Worm (Caenorhabditis elegans) whole organism, L3 larva: ENCODE data around the gene B0361.3.

Source experiments
- ZK546.5 ChIP-seq: sonication (generic microtip); optimal IDR thresholded peaks from 2 replicates; lab custom pipeline; 2017; ENCODE audit warnings: missing biosample characterization, missing genetic modification characterization
- aly-2 ChIP-seq: fragments of 150-350 bp; optimal IDR thresholded peaks from 2 replicates; lab custom pipeline; 2014; ENCODE audit warnings: missing biosample characterization, missing genetic modification characterization
- ama-1 ChIP-seq: fragments of 150-350 bp; optimal IDR thresholded peaks from 2 replicates; lab custom pipeline; 2018
- ceh-16 ChIP-seq: sonication (generic microtip); optimal IDR thresholded peaks from 2 replicates; lab custom pipeline; 2017; ENCODE audit warnings: missing biosample characterization, missing genetic modification characterization
- ceh-82 ChIP-seq: fragments of 150-350 bp; optimal IDR thresholded peaks from 2 replicates; lab custom pipeline; 2014; ENCODE audit warnings: missing biosample characterization, missing genetic modification characterization
- ceh-9 ChIP-seq: sonication (generic microtip); optimal IDR thresholded peaks from 2 replicates; lab custom pipeline; 2018; ENCODE audit warnings: missing biosample characterization, missing genetic modification characterization
- daf-12 ChIP-seq: fragments of 150-350 bp; optimal IDR thresholded peaks from 2 replicates; lab custom pipeline; 2014; ENCODE audit warnings: missing biosample characterization, missing genetic modification reagents, missing genetic modification characterization
- egl-27 ChIP-seq: sonication (generic microtip); optimal IDR thresholded peaks from 4 replicates; lab custom pipeline; 2017; ENCODE audit warnings: missing biosample characterization, missing genetic modification reagents, missing genetic modification characterization
- egl-5 ChIP-seq: fragments of 150-350 bp; optimal IDR thresholded peaks from 2 replicates; lab custom pipeline; 2017; ENCODE audit warnings: missing biosample characterization, missing genetic modification reagents, missing genetic modification characterization, inconsistent platforms
- elt-2 ChIP-seq: sonication (generic microtip); optimal IDR thresholded peaks from 2 replicates; lab custom pipeline; 2016; ENCODE audit warnings: missing genetic modification reagents, mild to moderate bottlenecking, missing genetic modification characterization, missing compliant biosample characterization
- elt-3 ChIP-seq, 3 experiments: fragments of 150-350 bp in 1 of 3; sonication (generic microtip) in 2 of 3; optimal IDR thresholded peaks; 2 replicates in 2 of 3; 4 replicates in 1 of 3; lab custom pipeline; 2014 to 2017; ENCODE audit warnings: missing biosample characterization in 3 of 3, missing genetic modification characterization in 3 of 3
- eor-1 ChIP-seq, 2 experiments: fragments of 150-350 bp; optimal IDR thresholded peaks; 2 replicates each; lab custom pipeline; 2014 to 2018; ENCODE audit warnings: missing biosample characterization in 2 of 2, missing genetic modification characterization in 2 of 2
- fkh-10 ChIP-seq: sonication (generic microtip); optimal IDR thresholded peaks from 2 replicates; lab custom pipeline; 2017; ENCODE audit warnings: missing biosample characterization, missing genetic modification reagents, missing genetic modification characterization
- jun-1 ChIP-seq: fragments of 150-350 bp; optimal IDR thresholded peaks from 2 replicates; lab custom pipeline; 2014; ENCODE audit warnings: missing biosample characterization, missing genetic modification reagents, missing genetic modification characterization
- lin-15B ChIP-seq: fragments of 150-350 bp; optimal IDR thresholded peaks from 2 replicates; lab custom pipeline; 2014; ENCODE audit warnings: missing biosample characterization, missing genetic modification characterization
- lin-39 ChIP-seq: fragments of 150-350 bp; optimal IDR thresholded peaks from 2 replicates; lab custom pipeline; 2018; ENCODE audit warnings: missing biosample characterization, missing genetic modification reagents, missing genetic modification characterization
- lsy-12 ChIP-seq: sonication (generic microtip); optimal IDR thresholded peaks from 2 replicates; lab custom pipeline; 2016; ENCODE audit warnings: mild to moderate bottlenecking, missing genetic modification characterization, missing compliant biosample characterization
- mml-1 ChIP-seq: fragments of 150-350 bp; sonication (generic microtip); optimal IDR thresholded peaks from 3 replicates; lab custom pipeline; 2014; ENCODE audit warnings: missing biosample characterization, missing genetic modification characterization
- nfya-1 ChIP-seq: sonication (generic microtip); optimal IDR thresholded peaks from 2 replicates; lab custom pipeline; 2017; ENCODE audit warnings: missing genetic modification characterization, mild to moderate bottlenecking, missing compliant biosample characterization, antibody characterized with exemption, moderate library complexity; ENCODE audit not compliant: insufficient read depth
- nhr-11 ChIP-seq: fragments of 150-350 bp; optimal IDR thresholded peaks from 2 replicates; lab custom pipeline; 2014; ENCODE audit warnings: missing biosample characterization, missing genetic modification characterization
- nhr-12 ChIP-seq: fragments of 150-350 bp; optimal IDR thresholded peaks from 2 replicates; lab custom pipeline; 2014; ENCODE audit warnings: missing biosample characterization, missing genetic modification characterization
- nhr-23 ChIP-seq: fragments of 150-350 bp; optimal IDR thresholded peaks from 2 replicates; lab custom pipeline; 2014; ENCODE audit warnings: missing biosample characterization, missing genetic modification reagents, missing genetic modification characterization
- nhr-237 ChIP-seq: fragments of 150-350 bp; optimal IDR thresholded peaks from 2 replicates; lab custom pipeline; 2014; ENCODE audit warnings: missing biosample characterization, missing genetic modification characterization
- nhr-28 ChIP-seq: fragments of 150-350 bp; optimal IDR thresholded peaks from 2 replicates; lab custom pipeline; 2014; ENCODE audit warnings: missing biosample characterization, missing genetic modification characterization
- nhr-67 ChIP-seq: fragments of 150-350 bp; optimal IDR thresholded peaks from 2 replicates; lab custom pipeline; 2014; ENCODE audit warnings: missing biosample characterization, missing genetic modification characterization
- nhr-77 ChIP-seq: fragments of 150-350 bp; optimal IDR thresholded peaks from 2 replicates; lab custom pipeline; 2014; ENCODE audit warnings: missing biosample characterization, missing genetic modification characterization
- pha-4 ChIP-seq: fragments of 150-350 bp; optimal IDR thresholded peaks from 2 replicates; lab custom pipeline; 2014; ENCODE audit warnings: missing biosample characterization, missing genetic modification reagents, missing genetic modification characterization
- pqm-1 ChIP-seq: fragments of 150-350 bp; optimal IDR thresholded peaks from 2 replicates; lab custom pipeline; 2017; ENCODE audit warnings: missing biosample characterization, missing genetic modification characterization, inconsistent platforms
- sea-2 ChIP-seq: fragments of 150-350 bp; sonication (generic microtip); optimal IDR thresholded peaks from 4 replicates; lab custom pipeline; 2014; ENCODE audit warnings: missing biosample characterization, missing genetic modification reagents, missing genetic modification characterization
- skn-1 ChIP-seq: fragments of 150-350 bp; optimal IDR thresholded peaks from 2 replicates; lab custom pipeline; 2014; ENCODE audit warnings: missing biosample characterization, missing genetic modification characterization
- unc-39 ChIP-seq: sonication (generic microtip); optimal IDR thresholded peaks from 4 replicates; lab custom pipeline; 2017; ENCODE audit warnings: missing biosample characterization, missing genetic modification characterization
- unc-62 ChIP-seq: fragments of 150-350 bp; sonication (generic microtip); optimal IDR thresholded peaks from 4 replicates; lab custom pipeline; 2014; ENCODE audit warnings: missing biosample characterization, missing genetic modification reagents, missing genetic modification characterization
- zag-1 ChIP-seq: fragments of 150-350 bp; optimal IDR thresholded peaks from 2 replicates; lab custom pipeline; 2014; ENCODE audit warnings: missing biosample characterization, missing genetic modification characterization
- ztf-11 ChIP-seq: fragments of 150-350 bp; optimal IDR thresholded peaks from 2 replicates; lab custom pipeline; 2014; ENCODE audit warnings: missing biosample characterization, missing genetic modification characterization

The B0361.3 gene

ce11 chrIII:7314473-7314872 is 33.2 kb downstream of the B0361.3 start:
- TF ChIP-seq ceh-82 (tag; lab: Kevin White, UChicago), result no peak
- TF ChIP-seq egl-27 (tag; lab: Kevin White, UChicago), result no peak
- no peak for TF ChIP-seq nfya-1 (tag; lab: Kevin White, UChicago)
- no peak for TF ChIP-seq nhr-28 (tag; lab: Kevin White, UChicago)
- no peak for TF ChIP-seq daf-12 (tag; lab: Kevin White, UChicago)
- TF ChIP-seq sea-2 (GFP tag; lab: Kevin White, UChicago), result no peak
- TF ChIP-seq nhr-67 (tag; lab: Kevin White, UChicago), result no peak
- no peak for TF ChIP-seq aly-2
- TF ChIP-seq egl-5 (tag; lab: Kevin White, UChicago), result no peak
- TF ChIP-seq lin-15B (tag; lab: Kevin White, UChicago), result no peak
- no peak for TF ChIP-seq ztf-11 (tag; lab: Kevin White, UChicago)
- TF ChIP-seq eor-1 (tag; optimal IDR thresholded peaks at IDR 0.05; lab: Kevin White, UChicago), result no peak
- TF ChIP-seq nhr-23 (tag; lab: Kevin White, UChicago), result no peak
- TF ChIP-seq mml-1 (tag; lab: Kevin White, UChicago), result no peak
- no peak for TF ChIP-seq unc-39 (tag; lab: Kevin White, UChicago)
- TF ChIP-seq lin-39 (tag; lab: Kevin White, UChicago), result no peak
- TF ChIP-seq unc-62 (GFP tag; lab: Kevin White, UChicago), result no peak
- TF ChIP-seq lsy-12 (tag; lab: Kevin White, UChicago), result no peak

ce11 chrIII:7314927-7315547 is 33.8 kb downstream of the B0361.3 start, which contains the start of gene nspg-6:
TSS of gene nspg-6 (minus strand) at chrIII:7314977.
- TF ChIP-seq daf-12 (tag; lab: Kevin White, UChicago) (no peak), ceh-82 (tag; lab: Kevin White, UChicago) (no peak), elt-2 (tag; lab: Kevin White, UChicago) (peak; percentile 81), ZK546.5 (no peak), fkh-10 (GFP tag; lab: Kevin White, UChicago) (no peak), nhr-11 (no peak), pqm-1 (peak; percentile 48)

- no peak for TF ChIP-seq ceh-16 (tag; lab: Kevin White, UChicago)
- no peak for TF ChIP-seq jun-1 (tag; lab: Kevin White, UChicago)
- peak; percentile 74 for TF ChIP-seq pha-4
- peak; percentile 32 for TF ChIP-seq elt-2 (tag; lab: Kevin White, UChicago)
- TF ChIP-seq unc-62 (GFP tag; lab: Kevin White, UChicago), result no peak
- no peak for TF ChIP-seq ama-1 (lab: Kevin White, UChicago)
- TF ChIP-seq nhr-77 (tag; lab: Kevin White, UChicago), result no peak
- no peak for TF ChIP-seq nhr-28 (tag; lab: Kevin White, UChicago)
- TF ChIP-seq nhr-67 (tag; lab: Kevin White, UChicago), result no peak
- TF ChIP-seq, all 47 proteins: peak for 2
These were observed 36.1 kb downstream of the B0361.3 start for ce11 chrIII:7317354-7317753.

- peak; percentile 69 for TF ChIP-seq pqm-1
- TF ChIP-seq nhr-12 (tag; lab: Kevin White, UChicago), result no peak
- TF ChIP-seq jun-1 (tag; lab: Kevin White, UChicago), result no peak
- TF ChIP-seq nhr-23 (tag; lab: Kevin White, UChicago), result no peak
- no peak for TF ChIP-seq egl-27 (tag; lab: Kevin White, UChicago)
- TF ChIP-seq elt-3 (tag; optimal IDR thresholded peaks at IDR 0.05; lab: Kevin White, UChicago), result no peak
- no peak for TF ChIP-seq zag-1 (tag; lab: Kevin White, UChicago)
- no peak for TF ChIP-seq skn-1
- no peak for TF ChIP-seq ceh-9 (tag; lab: Kevin White, UChicago)
- no peak for TF ChIP-seq nhr-237
- TF ChIP-seq pha-4, result peak; percentile 77
- peak; percentile 18 for TF ChIP-seq elt-2 (tag; lab: Kevin White, UChicago)
- TF ChIP-seq ztf-11 (tag; lab: Kevin White, UChicago), result no peak
- TF ChIP-seq, all 47 proteins: peak for 3
These were observed 38.1 kb downstream of the B0361.3 start, which contains the start of gene F56C9.8 for ce11 chrIII:7319390-7319789. TSS of gene F56C9.8 (minus strand) at chrIII:7319509.
